Worm (Caenorhabditis elegans) whole organism, late embryonic: ENCODE measurements around the gene F59A7.5.

Experiments
- ama-1 ChIP-seq: fragments of 150-350 bp; optimal IDR thresholded peaks from 2 replicates; lab custom pipeline; 2014
- ceh-9 ChIP-seq: sonication (generic microtip); optimal IDR thresholded peaks from 2 replicates; lab custom pipeline; 2016; ENCODE audit warnings: mild to moderate bottlenecking, missing genetic modification characterization, inconsistent platforms, missing compliant biosample characterization
- lim-6 ChIP-seq: sonication (generic microtip); optimal IDR thresholded peaks from 2 replicates; lab custom pipeline; 2016; ENCODE audit warnings: missing genetic modification characterization, missing compliant biosample characterization
- nhr-232 ChIP-seq: sonication (generic microtip); optimal IDR thresholded peaks from 2 replicates; lab custom pipeline; 2016; ENCODE audit warnings: missing genetic modification characterization, missing compliant biosample characterization
- pha-2 ChIP-seq: sonication (generic microtip); optimal IDR thresholded peaks from 2 replicates; lab custom pipeline; 2017; ENCODE audit warnings: mild to moderate bottlenecking, missing genetic modification characterization, missing compliant biosample characterization
- pha-4 ChIP-seq: fragments of 150-350 bp; optimal IDR thresholded peaks from 2 replicates; lab custom pipeline; 2018; ENCODE audit warnings: missing biosample characterization, missing genetic modification reagents, missing genetic modification characterization
- sox-2 ChIP-seq: fragments of 200-800 bp; sonication (Bioruptor generic); IDR thresholded peaks from 2 replicates; pipeline ENCODE4 v1.3.6; 2022; ENCODE audit warnings: missing genetic modification reagents, missing genetic modification characterization, missing compliant biosample characterization
- unc-86 ChIP-seq: sonication (generic microtip); optimal IDR thresholded peaks from 2 replicates; lab custom pipeline; 2016; ENCODE audit warnings: missing genetic modification characterization, missing compliant biosample characterization

DNA sequence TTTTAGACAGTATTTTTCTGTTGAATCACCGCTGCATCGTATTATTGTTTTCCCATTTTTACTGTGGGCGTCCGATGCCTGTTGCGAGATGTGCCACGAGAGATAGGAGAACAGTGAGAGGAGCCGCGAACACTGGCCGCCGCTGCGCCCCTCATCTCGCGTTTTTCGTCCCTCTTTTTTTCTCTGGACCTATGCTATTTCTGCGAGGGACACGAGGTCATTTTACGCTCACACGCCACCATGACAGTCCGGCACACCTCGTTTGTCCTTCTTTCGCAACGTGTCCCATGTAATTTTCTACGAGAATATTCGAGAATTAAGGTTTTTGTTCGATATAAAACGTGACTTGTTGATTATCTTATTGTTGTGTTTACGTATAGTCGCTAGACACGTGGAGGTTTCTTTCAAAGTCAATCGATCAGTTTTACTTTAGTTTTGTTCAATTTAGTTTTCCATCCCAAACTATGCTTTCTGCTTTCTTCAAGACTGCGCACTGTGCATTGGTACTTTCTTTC, 45.6 kb downstream of the F59A7.5 start, which contains the start of gene lbp-9:
- no peak for TF ChIP-seq lim-6 (tag; lab: Kevin White, UChicago)
- no peak for TF ChIP-seq pha-4 (tag; lab: Kevin White, UChicago)
- no peak for TF ChIP-seq nhr-232
- TF ChIP-seq pha-2: no peak
- TF ChIP-seq ama-1 (lab: Kevin White, UChicago): no peak
- TF ChIP-seq ceh-9 (tag; lab: Kevin White, UChicago): no peak
- TF ChIP-seq unc-86: no peak
- TF ChIP-seq sox-2: no peak
